Fruit fly (Drosophila melanogaster) whole organism, embryonic: Measurements from ENCODE around the gene Dic2.

Experiments used
- Awh ChIP-seq: fragments of 200-800 bp; sonication (Bioruptor generic); IDR thresholded peaks from 2 replicates; pipeline ENCODE4, ENCODE4 v1.3.6; 2022; ENCODE audit warnings: missing biosample characterization, missing genetic modification characterization
- Blimp-1 ChIP-seq: fragments of 200-800 bp; sonication (Bioruptor generic); optimal IDR thresholded peaks from 3 replicates; lab custom pipeline; 2018; ENCODE audit warnings: missing biosample characterization, missing genetic modification characterization, mild to moderate bottlenecking, moderate library complexity, missing genetic modification reagents
- CG10654 ChIP-seq: fragments of 200-800 bp; sonication (Bioruptor generic); optimal IDR thresholded peaks from 2 replicates; lab custom pipeline; 2016; ENCODE audit warnings: missing biosample characterization, missing genetic modification characterization
- CG11456 ChIP-seq: fragments of 200-800 bp; sonication (Bioruptor generic); IDR thresholded peaks from 3 replicates; pipeline ENCODE4 v1.3.6; 2022; ENCODE audit warnings: missing biosample characterization, missing genetic modification characterization
- CG11560 ChIP-seq: fragments of 200-800 bp; sonication (Bioruptor generic); IDR thresholded peaks from 3 replicates; pipeline ENCODE4 v1.3.6; 2022; ENCODE audit warnings: missing biosample characterization, missing genetic modification characterization
- CG14050 ChIP-seq: fragments of 200-800 bp; sonication (Bioruptor generic); IDR thresholded peaks from 3 replicates; pipeline ENCODE4 v1.3.6; 2022; ENCODE audit warnings: missing biosample characterization, missing genetic modification characterization
- CG14710 ChIP-seq: fragments of 200-800 bp; sonication (Bioruptor generic); optimal IDR thresholded peaks from 3 replicates; lab custom pipeline; 2019; ENCODE audit warnings: missing biosample characterization, mild to moderate bottlenecking, missing genetic modification characterization, moderate library complexity
- CG1529 ChIP-seq: fragments of 200-800 bp; sonication (Bioruptor generic); optimal IDR thresholded peaks from 3 replicates; lab custom pipeline; 2018; ENCODE audit warnings: missing biosample characterization, missing genetic modification characterization
- CG1602 ChIP-seq: fragments of 200-800 bp; sonication (Bioruptor generic); optimal IDR thresholded peaks from 3 replicates; lab custom pipeline; 2016; ENCODE audit warnings: missing biosample characterization, missing genetic modification characterization
- CG17359 ChIP-seq: fragments of 200-800 bp; sonication (Bioruptor generic); optimal IDR thresholded peaks from 3 replicates; lab custom pipeline; 2018; ENCODE audit warnings: missing biosample characterization, mild to moderate bottlenecking, missing genetic modification characterization, moderate library complexity
- CG32532 ChIP-seq: fragments of 200-800 bp; sonication (Bioruptor generic); IDR thresholded peaks from 2 replicates; pipeline ENCODE4 v1.3.6; 2022; ENCODE audit warnings: missing biosample characterization, missing genetic modification characterization
- CG3407 ChIP-seq: fragments of 200-800 bp; sonication (Bioruptor generic); optimal IDR thresholded peaks from 2 replicates; lab custom pipeline; 2018; ENCODE audit warnings: missing biosample characterization, mild to moderate bottlenecking, missing genetic modification characterization
- CG34422 ChIP-seq: fragments of 200-800 bp; sonication (Bioruptor generic); IDR thresholded peaks from 3 replicates; pipeline ENCODE4 v1.3.6; 2022; ENCODE audit warnings: missing biosample characterization, missing genetic modification characterization
- CG6254 ChIP-seq: fragments of 200-800 bp; sonication (Bioruptor generic); optimal IDR thresholded peaks from 3 replicates; lab custom pipeline; 2017; ENCODE audit warnings: mild to moderate bottlenecking, missing biosample characterization, missing genetic modification reagents, missing genetic modification characterization
- CG6854 ChIP-seq: fragments of 200-800 bp; sonication (Bioruptor generic); optimal IDR thresholded peaks from 3 replicates; lab custom pipeline; 2017; ENCODE audit warnings: missing biosample characterization, mild to moderate bottlenecking, missing genetic modification characterization
- CG7556 ChIP-seq: fragments of 200-800 bp; sonication (Bioruptor generic); optimal IDR thresholded peaks from 2 replicates; lab custom pipeline; 2017; ENCODE audit warnings: missing biosample characterization, mild to moderate bottlenecking, missing genetic modification characterization
- CG8290 ChIP-seq, 3 experiments: fragments of 200-800 bp; sonication (Bioruptor generic); optimal IDR thresholded peaks; 2 replicates each; lab custom pipeline; 2016 to 2019; ENCODE audit warnings: missing biosample characterization in 3 of 3, missing genetic modification characterization in 3 of 3, mild to moderate bottlenecking in 2 of 3, moderate library complexity in 1 of 3
- CG8359 ChIP-seq: fragments of 200-800 bp; sonication (Bioruptor generic); optimal IDR thresholded peaks from 2 replicates; lab custom pipeline; 2017; ENCODE audit warnings: missing biosample characterization, mild to moderate bottlenecking, missing genetic modification characterization, borderline replicate concordance
- CG8478 ChIP-seq: fragments of >200 bp; optimal IDR thresholded peaks from 2 replicates; lab custom pipeline; 2018
- CG8765 ChIP-seq: fragments of 200-800 bp; sonication (Bioruptor generic); IDR thresholded peaks from 2 replicates; pipeline ENCODE4 v1.3.6; 2022; ENCODE audit warnings: missing biosample characterization, missing genetic modification characterization
- CG9215 ChIP-seq: fragments of 200-800 bp; sonication (Bioruptor generic); IDR thresholded peaks from 2 replicates; pipeline ENCODE4 v1.3.6; 2022; ENCODE audit warnings: missing biosample characterization, missing genetic modification characterization
- HHEX ChIP-seq: fragments of 200-800 bp; sonication (Bioruptor generic); optimal IDR thresholded peaks from 3 replicates; lab custom pipeline; 2017; ENCODE audit warnings: missing biosample characterization, mild to moderate bottlenecking, missing genetic modification characterization, missing genetic modification reagents
- Lim3 ChIP-seq: fragments of 200-800 bp; sonication (Bioruptor generic); IDR thresholded peaks from 2 replicates; pipeline ENCODE4 v1.3.6; 2022; ENCODE audit warnings: missing biosample characterization, missing genetic modification characterization
- Max ChIP-seq: fragments of 200-800 bp; sonication (Bioruptor generic); optimal IDR thresholded peaks from 2 replicates; lab custom pipeline; 2016; ENCODE audit warnings: missing biosample characterization, mild to moderate bottlenecking, missing genetic modification characterization
- Med ChIP-seq: fragments of 200-800 bp; sonication (Bioruptor generic); peaks from one replicate; lab custom pipeline; 2016; ENCODE audit warnings: missing biosample characterization, missing genetic modification characterization, mild to moderate bottlenecking, inconsistent platforms, moderate library complexity
- Meics ChIP-seq: fragments of 200-800 bp; sonication (Bioruptor generic); optimal IDR thresholded peaks from 2 replicates; lab custom pipeline; 2017; ENCODE audit warnings: missing biosample characterization, mild to moderate bottlenecking, missing genetic modification characterization
- Nf-YB ChIP-seq: fragments of 200-800 bp; sonication (Bioruptor generic); optimal IDR thresholded peaks from 3 replicates; lab custom pipeline; 2019; ENCODE audit warnings: missing biosample characterization, mild to moderate bottlenecking, missing genetic modification characterization, moderate library complexity
- PHDP ChIP-seq: fragments of 200-800 bp; sonication (Bioruptor generic); optimal IDR thresholded peaks from 3 replicates; lab custom pipeline; 2018; ENCODE audit warnings: missing biosample characterization, mild to moderate bottlenecking, missing genetic modification characterization, moderate library complexity
- Ptx1 ChIP-seq: fragments of 200-800 bp; sonication (Bioruptor generic); IDR thresholded peaks from 2 replicates; pipeline ENCODE4 v1.3.6; 2022; ENCODE audit warnings: missing biosample characterization, missing genetic modification characterization
- Sox100B ChIP-seq: fragments of 200-800 bp; sonication (Bioruptor generic); optimal IDR thresholded peaks from 3 replicates; lab custom pipeline; 2018; ENCODE audit warnings: missing biosample characterization, mild to moderate bottlenecking, missing genetic modification characterization
- Trl ChIP-seq, 3 experiments: fragments of >200 bp in 2 of 3; fragments of 200-800 bp in 1 of 3; sonication (Bioruptor generic) in 1 of 3; optimal IDR thresholded peaks; 2 replicates in 1 of 3; 3 replicates in 2 of 3; lab custom pipeline; 2016 to 2017; ENCODE audit warnings: missing biosample characterization in 1 of 3, missing genetic modification characterization in 1 of 3
- abd-A ChIP-seq: fragments of 200-800 bp; sonication (Bioruptor generic); optimal IDR thresholded peaks from 3 replicates; lab custom pipeline; 2019; ENCODE audit warnings: missing biosample characterization, mild to moderate bottlenecking, missing genetic modification characterization, moderate library complexity
- al ChIP-seq: fragments of 200-800 bp; sonication (Bioruptor generic); IDR thresholded peaks from 2 replicates; pipeline ENCODE4 v1.3.6; 2022; ENCODE audit warnings: missing biosample characterization, missing genetic modification characterization
- ase ChIP-seq: fragments of 200-800 bp; sonication (Bioruptor generic); IDR thresholded peaks from 3 replicates; pipeline ENCODE4 v1.3.6; 2022; ENCODE audit warnings: missing biosample characterization, missing genetic modification characterization
- cad ChIP-seq: fragments of >200 bp; optimal IDR thresholded peaks from 2 replicates; lab custom pipeline; 2017; ENCODE audit warnings: missing biosample characterization, missing genetic modification characterization
- disco-r ChIP-seq: fragments of 200-800 bp; sonication (Bioruptor generic); optimal IDR thresholded peaks from 2 replicates; lab custom pipeline; 2016; ENCODE audit warnings: missing biosample characterization, missing genetic modification characterization
- dmrt11E ChIP-seq: fragments of 200-800 bp; sonication (Bioruptor generic); optimal IDR thresholded peaks from 3 replicates; lab custom pipeline; 2018; ENCODE audit warnings: missing biosample characterization, mild to moderate bottlenecking, missing genetic modification characterization, moderate library complexity
- eve ChIP-seq, 2 experiments: fragments of >200 bp; optimal IDR thresholded peaks; 2 replicates each; lab custom pipeline; 2017; ENCODE audit warnings: missing biosample characterization in 2 of 2, missing genetic modification characterization in 2 of 2
- gcm ChIP-seq: fragments of 200-800 bp; sonication (Bioruptor generic); optimal IDR thresholded peaks from 2 replicates; lab custom pipeline; 2019; ENCODE audit warnings: missing biosample characterization, mild to moderate bottlenecking, missing genetic modification characterization, moderate library complexity
- her ChIP-seq: fragments of 200-800 bp; sonication (Bioruptor generic); optimal IDR thresholded peaks from 2 replicates; lab custom pipeline; 2016; ENCODE audit warnings: missing biosample characterization, missing genetic modification characterization
- jumu ChIP-seq: fragments of 200-800 bp; sonication (Bioruptor generic); optimal IDR thresholded peaks from 3 replicates; lab custom pipeline; 2016; ENCODE audit warnings: missing biosample characterization, missing genetic modification characterization
- mam ChIP-seq: fragments of 200-800 bp; sonication (Bioruptor generic); optimal IDR thresholded peaks from 3 replicates; lab custom pipeline; 2016; ENCODE audit warnings: missing biosample characterization, missing genetic modification characterization
- psq ChIP-seq: fragments of 200-800 bp; sonication (Bioruptor generic); optimal IDR thresholded peaks from 2 replicates; lab custom pipeline; 2017; ENCODE audit warnings: missing biosample characterization, missing genetic modification characterization
- scrt ChIP-seq: fragments of 200-800 bp; sonication (Bioruptor generic); optimal IDR thresholded peaks from 2 replicates; lab custom pipeline; 2018; ENCODE audit warnings: missing biosample characterization, mild to moderate bottlenecking, missing genetic modification characterization, moderate library complexity
- sima ChIP-seq: fragments of 200-800 bp; sonication (Bioruptor generic); optimal IDR thresholded peaks from 2 replicates; lab custom pipeline; 2016; ENCODE audit warnings: missing biosample characterization, missing genetic modification characterization
- tgo ChIP-seq: fragments of 200-800 bp; sonication (Bioruptor generic); IDR thresholded peaks from 3 replicates; pipeline ENCODE4 v1.3.6; 2022; ENCODE audit warnings: missing biosample characterization, missing genetic modification characterization
- unpg ChIP-seq: fragments of 200-800 bp; sonication (Bioruptor generic); optimal IDR thresholded peaks from 3 replicates; lab custom pipeline; 2018; ENCODE audit warnings: missing biosample characterization, mild to moderate bottlenecking, missing genetic modification characterization, moderate library complexity
- vvl ChIP-seq: fragments of 200-800 bp; sonication (Bioruptor generic); IDR thresholded peaks from 2 replicates; pipeline ENCODE4 v1.3.6; 2022; ENCODE audit warnings: missing biosample characterization, missing genetic modification characterization
- zfh1 ChIP-seq: fragments of 200-800 bp; sonication (Bioruptor generic); IDR thresholded peaks from 3 replicates; pipeline ENCODE4 v1.3.6; 2022; ENCODE audit warnings: missing biosample characterization, missing genetic modification characterization

Dic2 gene

DNA sequence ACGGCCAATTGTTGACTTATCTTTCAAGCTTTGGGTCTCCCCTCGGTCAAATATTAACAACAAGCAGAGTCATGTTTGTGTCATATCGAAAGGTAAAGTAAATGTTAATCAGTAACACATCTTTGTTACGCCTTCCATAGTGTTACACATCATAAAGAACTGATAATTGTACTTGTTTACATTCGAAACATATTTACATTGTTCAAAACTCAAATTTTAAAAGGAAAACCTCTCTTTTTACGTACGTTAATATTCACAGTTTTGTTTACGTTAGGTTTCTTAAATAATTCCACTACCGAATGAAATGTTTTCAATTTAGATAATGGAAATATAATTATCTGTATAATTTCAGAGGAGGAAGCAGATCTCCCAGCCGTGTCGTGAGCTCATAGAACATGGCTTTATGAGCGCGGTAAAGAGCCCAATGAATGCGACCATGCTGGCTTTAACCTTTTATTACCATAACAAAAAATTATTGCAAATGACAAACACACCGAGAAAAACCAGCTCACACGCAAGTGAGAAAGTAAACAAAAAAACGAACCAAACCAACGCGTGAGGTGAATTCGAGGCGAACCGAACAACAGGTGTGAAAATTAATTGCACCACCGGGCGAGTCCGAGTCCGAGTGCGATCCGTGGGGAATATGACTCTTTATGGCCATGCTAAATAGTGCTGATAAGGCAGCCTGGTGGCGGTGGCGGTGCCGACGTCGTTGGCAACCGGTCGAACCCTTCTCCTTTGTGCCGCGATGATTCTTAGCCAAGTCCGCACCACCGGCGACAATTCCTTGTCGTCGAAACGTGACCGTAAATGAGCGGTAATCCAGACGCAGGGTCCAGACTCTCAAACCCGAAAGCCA is 41.3 kb upstream of the Dic2 start (continued):
- TF ChIP-seq CG8359 (GFP tag; lab: Kevin White, UChicago) (peak; percentile 5), zfh1 (peak; percentile 60; the same call in 2 of the 3 replicates), ase (GFP tag; lab: Robert Waterston, UW) (no peak), Lim3 (GFP tag; lab: Robert Waterston, UW) (no peak), Meics (GFP tag; lab: Kevin White, UChicago) (peak; percentile 9), CG34422 (GFP tag; lab: Robert Waterston, UW) (0 out of 3 replicates have a peak, but pooled peaks have one; percentile 24), CG10654 (GFP tag; lab: Kevin White, UChicago) (peak; percentile 19), Med (GFP tag; lab: Kevin White, UChicago) (peak; percentile 34), tgo (GFP tag; lab: Robert Waterston, UW) (no peak; the same call in 2 of the 3 replicates), CG14050 (GFP tag; lab: Robert Waterston, UW) (no peak), CG8478 (lab: Kevin White, UChicago) (no peak), CG6254 (GFP tag; lab: Kevin White, UChicago) (peak; percentile 20), Nf-YB (GFP tag; lab: Kevin White, UChicago) (peak; percentile 33), al (GFP tag; lab: Robert Waterston, UW) (no peak), CG17359 (tag; lab: Kevin White, UChicago) (peak; percentile 62), CG1602 (GFP tag; lab: Kevin White, UChicago) (peak; percentile 42), CG32532 (no peak), CG14710 (tag; lab: Kevin White, UChicago) (peak; percentile 63), eve (GFP tag; optimal IDR thresholded peaks at IDR 0.05; lab: Kevin White, UChicago) (peak in 1 of 2 experiments; percentile 75), dmrt11E (tag; lab: Kevin White, UChicago) (peak; percentile 74), Trl (optimal IDR thresholded peaks at IDR 0.05; lab: Kevin White, UChicago) (no peak), Trl (GFP tag; optimal IDR thresholded peaks at IDR 0.05; lab: Kevin White, UChicago) (peak; percentile 34), jumu (no peak), CG3407 (GFP tag; lab: Kevin White, UChicago) (peak; percentile 51), Ptx1 (GFP tag; lab: Robert Waterston, UW) (no peak), sima (no peak), Awh (GFP tag; lab: Robert Waterston, UW) (peak; percentile 74), CG7556 (peak; percentile 56), Blimp-1 (GFP tag; lab: Kevin White, UChicago) (peak; percentile 52), CG1529 (GFP tag; lab: Kevin White, UChicago) (peak; percentile 71), cad (GFP tag; lab: Kevin White, UChicago) (peak; percentile 77), CG8765 (GFP tag; lab: Robert Waterston, UW) (no peak), mam (GFP tag; lab: Kevin White, UChicago) (no peak), CG6854 (GFP tag; lab: Kevin White, UChicago) (peak; percentile 13), Max (GFP tag; lab: Kevin White, UChicago) (no peak), PHDP (tag; lab: Kevin White, UChicago) (no peak), Sox100B (GFP tag; lab: Kevin White, UChicago) (peak; percentile 77), scrt (GFP tag; lab: Kevin White, UChicago) (peak; percentile 47), gcm (GFP tag; lab: Kevin White, UChicago) (peak; percentile 72), CG9215 (GFP tag; lab: Robert Waterston, UW) (no peak), her (GFP tag; lab: Kevin White, UChicago) (no peak), abd-A (tag; lab: Kevin White, UChicago) (no peak), CG11560 (no peak), unpg (GFP tag; lab: Kevin White, UChicago) (no peak), HHEX (GFP tag; lab: Kevin White, UChicago) (peak; percentile 51), disco-r (GFP tag; lab: Kevin White, UChicago) (peak; percentile 21), vvl (GFP tag; lab: Robert Waterston, UW) (no peak), CG11456 (GFP tag; lab: Robert Waterston, UW) (no peak), CG8290 (GFP tag; optimal IDR thresholded peaks at IDR 0.05; lab: Kevin White, UChicago) (no peak), CG8290 (tag; optimal IDR thresholded peaks at IDR 0.05; lab: Kevin White, UChicago) (peak in 1 of 2 experiments; percentile 39), psq (GFP tag; lab: Kevin White, UChicago) (no peak)
